Worm (Caenorhabditis elegans) whole organism, L4 larva: ENCODE data around the gene pap-3.
A peak's percentile ranks its signal among the peaks of the same experiment; 100 is the strongest.

Experiments used
- D1046.2 ChIP-seq: fragments of 200-800 bp; sonication (Bioruptor generic); IDR thresholded peaks from 2 replicates; pipeline ENCODE4 v1.3.6; 2022; ENCODE audit warnings: missing genetic modification characterization, missing compliant biosample characterization
- F37D6.2 ChIP-seq: sonication (generic microtip); optimal IDR thresholded peaks from 2 replicates; lab custom pipeline; 2016; ENCODE audit warnings: mild to moderate bottlenecking, missing genetic modification characterization, missing compliant biosample characterization
- Y48G9A.11 ChIP-seq: fragments of 200-800 bp; sonication (Bioruptor generic); IDR thresholded peaks from 2 replicates; pipeline ENCODE4 v1.3.6; 2022; ENCODE audit warnings: missing genetic modification reagents, missing genetic modification characterization, missing compliant biosample characterization
- Y5F2A.4 ChIP-seq: fragments of 200-800 bp; sonication (Bioruptor generic); optimal IDR thresholded peaks from 2 replicates; lab custom pipeline; 2018; ENCODE audit warnings: mild to moderate bottlenecking, missing genetic modification characterization, missing compliant biosample characterization
- ZK337.2 ChIP-seq: fragments of 200-800 bp; sonication (Bioruptor generic); IDR thresholded peaks from 2 replicates; pipeline ENCODE4 v1.3.6; 2022; ENCODE audit warnings: missing genetic modification reagents, missing genetic modification characterization, missing compliant biosample characterization
- aly-2 ChIP-seq: sonication (generic microtip); optimal IDR thresholded peaks from 2 replicates; lab custom pipeline; 2018; ENCODE audit warnings: missing biosample characterization, missing genetic modification characterization
- ceh-20 ChIP-seq: fragments of 200-800 bp; sonication (Bioruptor generic); IDR thresholded peaks from 2 replicates; pipeline ENCODE4 v1.3.6; 2022; ENCODE audit warnings: missing genetic modification reagents, missing genetic modification characterization, missing compliant biosample characterization
- ceh-44 ChIP-seq: fragments of 200-800 bp; sonication (Bioruptor generic); IDR thresholded peaks from 2 replicates; pipeline ENCODE4 v1.3.6; 2022; ENCODE audit warnings: missing genetic modification reagents, missing genetic modification characterization, missing compliant biosample characterization
- ceh-62 ChIP-seq: sonication (generic microtip); optimal IDR thresholded peaks from 2 replicates; lab custom pipeline; 2017; ENCODE audit warnings: missing biosample characterization, missing genetic modification characterization
- daf-16 ChIP-seq, 3 experiments: sonication (generic microtip); optimal IDR thresholded peaks; 2 replicates each; lab custom pipeline; 2016 to 2017; ENCODE audit warnings: missing genetic modification characterization in 3 of 3, missing genetic modification reagents in 3 of 3, mild to moderate bottlenecking in 2 of 3, missing compliant biosample characterization in 2 of 3, missing biosample characterization in 1 of 3, moderate library complexity in 1 of 3
- dmd-6 ChIP-seq: fragments of 200-800 bp; sonication (Bioruptor generic); IDR thresholded peaks from 2 replicates; pipeline ENCODE4 v1.3.6; 2022; ENCODE audit warnings: missing genetic modification reagents, missing genetic modification characterization, missing compliant biosample characterization
- duxl-1 ChIP-seq: sonication (generic microtip); optimal IDR thresholded peaks from 2 replicates; lab custom pipeline; 2016; ENCODE audit warnings: mild to moderate bottlenecking, missing genetic modification characterization, moderate library complexity, missing compliant biosample characterization; ENCODE audit not compliant: poor library complexity
- dve-1 ChIP-seq: sonication (generic microtip); optimal IDR thresholded peaks from 2 replicates; lab custom pipeline; 2017; ENCODE audit warnings: antibody characterized with exemption, mild to moderate bottlenecking, missing genetic modification characterization, missing compliant biosample characterization; ENCODE audit not compliant: insufficient read depth
- hlh-11 ChIP-seq: fragments of 200-800 bp; sonication (Bioruptor generic); optimal IDR thresholded peaks from 2 replicates; lab custom pipeline; 2018; ENCODE audit warnings: mild to moderate bottlenecking, missing genetic modification characterization, missing compliant biosample characterization
- hlh-30 ChIP-seq: sonication (generic microtip); optimal IDR thresholded peaks from 2 replicates; lab custom pipeline; 2017; ENCODE audit warnings: antibody characterized with exemption, mild to moderate bottlenecking, missing genetic modification characterization, missing compliant biosample characterization; ENCODE audit not compliant: insufficient read depth
- hmg-1.1 ChIP-seq: fragments of 200-800 bp; sonication (Bioruptor generic); IDR thresholded peaks from 2 replicates; pipeline ENCODE4 v1.3.6; 2022; ENCODE audit warnings: missing genetic modification reagents, missing genetic modification characterization, missing compliant biosample characterization
- lim-7 ChIP-seq: fragments of 200-800 bp; sonication (Bioruptor generic); IDR thresholded peaks from 2 replicates; pipeline ENCODE4 v1.3.6; 2022; ENCODE audit warnings: missing genetic modification characterization, missing compliant biosample characterization
- lin-39 ChIP-seq: fragments of 150-350 bp; optimal IDR thresholded peaks from 2 replicates; lab custom pipeline; 2014; ENCODE audit warnings: missing biosample characterization, missing genetic modification reagents, missing genetic modification characterization
- madf-9 ChIP-seq: fragments of 200-800 bp; sonication (Bioruptor generic); conservative IDR thresholded peaks from 2 replicates; pipeline ENCODE4 v1.3.6; 2022; ENCODE audit warnings: missing genetic modification reagents, missing genetic modification characterization, missing compliant biosample characterization
- mdl-1 ChIP-seq, 2 experiments: fragments of 150-350 bp in 1 of 2; sonication (generic microtip) in 1 of 2; optimal IDR thresholded peaks; 2 replicates each; lab custom pipeline; 2014 to 2017; ENCODE audit warnings: missing biosample characterization in 2 of 2, missing genetic modification characterization in 2 of 2
- mdt-29 ChIP-seq: fragments of 200-800 bp; sonication (Bioruptor generic); IDR thresholded peaks from 2 replicates; pipeline ENCODE4 v1.3.6; 2022; ENCODE audit warnings: missing genetic modification reagents, missing genetic modification characterization, missing compliant biosample characterization
- mes-2 ChIP-seq: sonication (generic microtip); optimal IDR thresholded peaks from 2 replicates; lab custom pipeline; 2016; ENCODE audit warnings: missing genotype, mild to moderate bottlenecking, missing genetic modification characterization, missing compliant biosample characterization; ENCODE audit not compliant: poor library complexity, severe bottlenecking
- mxl-3 ChIP-seq: fragments of 200-800 bp; sonication (Bioruptor generic); optimal IDR thresholded peaks from 2 replicates; lab custom pipeline; 2018; ENCODE audit warnings: mild to moderate bottlenecking, missing genetic modification characterization, missing compliant biosample characterization
- nhr-11 ChIP-seq: fragments of 150-350 bp; optimal IDR thresholded peaks from 2 replicates; lab custom pipeline; 2014; ENCODE audit warnings: missing biosample characterization, missing genetic modification characterization
- nhr-28 ChIP-seq: fragments of 150-350 bp; optimal IDR thresholded peaks from 2 replicates; lab custom pipeline; 2014; ENCODE audit warnings: missing biosample characterization, missing genetic modification characterization
- nhr-6 ChIP-seq: fragments of 150-350 bp; optimal IDR thresholded peaks from 2 replicates; lab custom pipeline; 2014; ENCODE audit warnings: missing biosample characterization, missing genetic modification characterization
- nhr-77 ChIP-seq: fragments of 150-350 bp; optimal IDR thresholded peaks from 2 replicates; lab custom pipeline; 2014; ENCODE audit warnings: missing biosample characterization, missing genetic modification characterization
- pha-4 ChIP-seq, 2 experiments: fragments of 150-350 bp in 1 of 2; fragments of 200-800 bp in 1 of 2; sonication (Bioruptor generic) in 1 of 2; IDR thresholded peaks in 1 of 2; optimal IDR thresholded peaks in 1 of 2; 2 replicates each; pipeline versions ENCODE4 v1.3.6 to Lab custom; 2014 to 2022; ENCODE audit warnings: missing genetic modification characterization in 2 of 2, missing genetic modification reagents in 2 of 2, missing biosample characterization in 1 of 2, missing compliant biosample characterization in 1 of 2
- php-3 ChIP-seq: fragments of 200-800 bp; sonication (Bioruptor generic); IDR thresholded peaks from 2 replicates; pipeline ENCODE4 v1.3.6; 2022; ENCODE audit warnings: missing genetic modification reagents, missing genetic modification characterization, missing compliant biosample characterization
- pqm-1 ChIP-seq: sonication (generic microtip); optimal IDR thresholded peaks from 2 replicates; lab custom pipeline; 2017; ENCODE audit warnings: missing biosample characterization, missing genetic modification characterization
- set-16 ChIP-seq: fragments of 200-800 bp; sonication (Bioruptor generic); IDR thresholded peaks from 2 replicates; pipeline ENCODE4 v1.3.6; 2022; ENCODE audit warnings: missing genetic modification reagents, missing genetic modification characterization, missing compliant biosample characterization
- snpc-4 ChIP-seq: fragments of 150-350 bp; optimal IDR thresholded peaks from 2 replicates; lab custom pipeline; 2014; ENCODE audit warnings: missing biosample characterization, missing genetic modification characterization
- tra-1 ChIP-seq: fragments of 200-800 bp; sonication (Bioruptor generic); IDR thresholded peaks from 2 replicates; pipeline ENCODE4 v1.3.6; 2022; ENCODE audit warnings: missing genetic modification reagents, missing genetic modification characterization, missing compliant biosample characterization
- unc-130 ChIP-seq: sonication (generic microtip); optimal IDR thresholded peaks from 2 replicates; lab custom pipeline; 2016; ENCODE audit warnings: missing genetic modification reagents, missing genetic modification characterization, missing compliant biosample characterization
- unc-39 ChIP-seq: sonication (generic microtip); optimal IDR thresholded peaks from 2 replicates; lab custom pipeline; 2017; ENCODE audit warnings: missing biosample characterization, missing genetic modification characterization
- unc-62 ChIP-seq, 3 experiments: fragments of 150-350 bp in 1 of 3; sonication (generic microtip); optimal IDR thresholded peaks in 2 of 3; peaks in 1 of 3; 1 replicate in 1 of 3; 2 replicates in 2 of 3; lab custom pipeline; 2014 to 2017; ENCODE audit warnings: missing biosample characterization in 3 of 3, missing genetic modification characterization in 3 of 3, missing genetic modification reagents in 3 of 3, missing genotype in 1 of 3
- vab-7 ChIP-seq: fragments of 200-800 bp; sonication (Bioruptor generic); IDR thresholded peaks from 2 replicates; pipeline ENCODE4 v1.3.6; 2022; ENCODE audit warnings: missing genetic modification reagents, missing genetic modification characterization, missing compliant biosample characterization
- zfp-3 ChIP-seq: fragments of 200-800 bp; sonication (Bioruptor generic); conservative IDR thresholded peaks from 2 replicates; pipeline ENCODE4 v1.3.6; 2022; ENCODE audit warnings: missing genetic modification reagents, missing genetic modification characterization, missing compliant biosample characterization
- zip-2 ChIP-seq: fragments of 150-350 bp; optimal IDR thresholded peaks from 2 replicates; lab custom pipeline; 2014; ENCODE audit warnings: missing biosample characterization, missing genetic modification characterization
- ztf-7 ChIP-seq: fragments of 150-350 bp; optimal IDR thresholded peaks from 2 replicates; lab custom pipeline; 2014; ENCODE audit warnings: missing biosample characterization, missing genetic modification characterization

Gene pap-3

DNA sequence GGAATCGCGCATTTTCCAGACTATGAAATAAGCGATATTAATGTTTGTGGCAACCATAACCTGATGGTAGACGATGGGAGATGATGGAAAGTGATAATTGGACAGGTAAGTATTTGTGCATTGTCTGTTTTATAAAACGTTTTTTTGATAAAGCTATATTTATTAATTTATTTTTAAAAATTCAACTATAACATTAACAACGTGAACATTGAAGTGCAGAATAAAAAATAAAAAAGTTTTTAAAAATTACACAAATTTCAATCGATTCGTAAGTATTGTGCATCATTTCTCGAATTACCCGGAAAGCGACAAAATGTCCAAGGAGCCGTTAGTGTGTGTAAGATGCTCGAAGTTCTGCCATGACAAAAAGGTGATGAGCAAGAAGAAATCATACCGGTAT lies 10.1 kb downstream of the pap-3 start, which contains the start of gene jmjd-1.1 (continued):
- TF ChIP-seq mes-2 (tag; lab: Kevin White, UChicago) = no peak

- TF ChIP-seq pqm-1 (tag; lab: Kevin White, UChicago) (peak; percentile 3), duxl-1 (tag; lab: Kevin White, UChicago) (no peak), lim-7 (GFP tag; lab: Robert Waterston, UW) (no peak)
Observed at ce11 chrII:11802451-11802850, 13.9 kb downstream of the pap-3 start, which contains the start of gene F43G6.17. Gene F43G6.17, plus strand, starts transcription at chrII:11802751.

ce11 chrII:11798737-11799136 lies 17.6 kb downstream of the pap-3 start, which contains the start of gene hda-5:
Gene hda-5, plus strand, starts transcription at chrII:11799037.
- TF ChIP-seq lin-39 (no peak), unc-62 (GFP tag; optimal IDR thresholded peaks at IDR 0.05 in 1 of 2; lab: Kevin White, UChicago) (peak in 1 of 2 experiments; percentile 11), unc-62 (tag; optimal IDR thresholded peaks at IDR 0.05; lab: Kevin White, UChicago) (no peak), ceh-44 (GFP tag; lab: Robert Waterston, UW) (no peak), mdt-29 (no peak), mdl-1 (tag; optimal IDR thresholded peaks at IDR 0.05; lab: Kevin White, UChicago) (no peak), tra-1 (GFP tag; lab: Robert Waterston, UW) (no peak), vab-7 (GFP tag; lab: Robert Waterston, UW) (no peak), ZK337.2 (GFP tag; lab: Robert Waterston, UW) (no peak)
- TF ChIP-seq, all 104 proteins: peak for 1

DNA sequence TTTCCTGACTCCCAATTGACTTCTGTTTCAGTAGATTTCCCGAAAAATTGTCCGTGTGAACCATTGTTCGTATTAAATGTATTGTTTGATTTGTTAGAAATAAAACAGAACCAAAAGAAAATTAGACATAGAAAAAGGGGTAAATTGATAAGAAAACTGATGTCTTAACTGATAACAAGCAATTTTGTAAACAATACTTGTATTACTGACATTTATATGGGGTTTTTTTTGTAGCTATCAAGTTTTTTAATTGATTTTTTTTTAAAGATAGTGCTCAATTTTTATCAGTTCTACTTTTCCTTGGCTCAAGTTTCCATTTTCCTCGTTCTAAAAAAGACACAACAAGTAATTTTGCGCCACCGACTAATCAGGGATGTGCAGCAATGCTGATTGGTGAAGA lies 19.2 kb downstream of the pap-3 start:
- TF ChIP-seq tra-1 (GFP tag; lab: Robert Waterston, UW) (no peak), dve-1 (tag; lab: Kevin White, UChicago) (peak; percentile 68), daf-16 (GFP tag; optimal IDR thresholded peaks at IDR 0.05; lab: Kevin White, UChicago) (peak in 1 of 2 experiments; percentile 16), daf-16 (tag; optimal IDR thresholded peaks at IDR 0.05; lab: Kevin White, UChicago) (peak; percentile 82), nhr-11 (no peak), nhr-28 (tag; lab: Kevin White, UChicago) (peak; percentile 76), ZK337.2 (GFP tag; lab: Robert Waterston, UW) (no peak), Y48G9A.11 (no peak), hmg-1.1 (GFP tag; lab: Robert Waterston, UW) (no peak), dmd-6 (GFP tag; lab: Robert Waterston, UW) (peak; percentile 29), pqm-1 (tag; lab: Kevin White, UChicago) (peak; percentile 54), mxl-3 (GFP tag; lab: Kevin White, UChicago) (no peak), hlh-11 (tag; lab: Kevin White, UChicago) (peak; percentile 52), aly-2 (tag; lab: Kevin White, UChicago) (no peak), php-3 (peak; percentile 76)

DNA sequence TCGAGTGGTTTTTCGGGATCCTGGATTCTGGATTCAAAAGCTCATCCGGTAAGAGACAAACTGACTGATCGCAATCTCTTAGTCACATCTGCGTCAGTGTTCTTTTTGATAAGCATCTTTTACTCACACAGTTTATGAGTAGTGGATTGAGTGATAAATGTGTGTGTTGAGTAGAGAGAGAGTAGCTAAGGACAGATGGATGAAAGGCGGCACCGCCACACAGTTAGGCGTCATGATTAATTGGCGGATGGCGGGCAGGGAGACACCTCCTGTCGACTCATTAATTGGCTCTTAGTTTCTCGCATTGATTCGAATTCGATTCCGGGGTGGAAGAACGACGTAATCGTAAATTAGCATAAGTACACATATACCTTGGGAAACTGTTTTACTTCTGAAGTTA lies 22.0 kb downstream of the pap-3 start:
- TF ChIP-seq ztf-7 (tag; lab: Kevin White, UChicago) (no peak), nhr-6 (tag; lab: Kevin White, UChicago) (peak; percentile 3), ceh-62 (tag; lab: Kevin White, UChicago) (no peak), zfp-3 (no peak)
- TF ChIP-seq, all 104 proteins: peak for 1

DNA sequence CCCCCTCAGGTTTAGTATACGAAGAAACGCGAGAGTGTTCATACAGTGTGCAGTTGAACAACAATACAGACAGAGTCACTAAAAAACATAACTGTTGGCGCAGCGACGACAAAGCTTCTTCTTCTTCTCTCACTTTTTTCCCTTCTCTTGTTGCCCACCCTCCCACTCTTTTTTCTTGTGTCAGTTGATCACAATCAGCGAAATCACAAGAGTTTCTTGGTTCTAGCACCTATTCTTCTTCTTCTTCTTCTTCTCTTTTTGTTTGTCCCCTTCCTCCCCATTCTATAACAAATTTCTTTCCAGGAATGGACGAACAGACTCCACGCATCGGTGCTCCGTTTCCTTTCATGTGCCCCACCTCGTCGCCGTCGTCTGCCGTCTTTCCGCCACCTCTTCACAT lies 25.9 kb downstream of the pap-3 start, which contains the start of gene F43G6.4:
TSS of gene F43G6.4 (plus strand) at position 301 of the 400 bp plus-strand sequence.
- no peak for TF ChIP-seq hlh-30 (tag; lab: Kevin White, UChicago)
- TF ChIP-seq ceh-20 (GFP tag; lab: Robert Waterston, UW) = no peak
- TF ChIP-seq pha-4 (GFP tag; IDR thresholded peaks at IDR 0.05; lab: Robert Waterston, UW) = no peak
- TF ChIP-seq pha-4 (tag; optimal IDR thresholded peaks at IDR 0.05; lab: Kevin White, UChicago) = no peak
- TF ChIP-seq snpc-4 = no peak
- TF ChIP-seq unc-39 (tag; lab: Kevin White, UChicago) = no peak
- no peak for TF ChIP-seq Y5F2A.4 (GFP tag; lab: Kevin White, UChicago)
- TF ChIP-seq unc-62 (GFP tag; optimal IDR thresholded peaks at IDR 0.05 in 1 of 2; lab: Kevin White, UChicago) = no peak
- no peak for TF ChIP-seq unc-62 (tag; optimal IDR thresholded peaks at IDR 0.05; lab: Kevin White, UChicago)
- TF ChIP-seq zip-2 (tag; lab: Kevin White, UChicago) = no peak
- no peak for TF ChIP-seq madf-9 (GFP tag; lab: Robert Waterston, UW)
- TF ChIP-seq set-16 (GFP tag; lab: Robert Waterston, UW) = no peak
- no peak for TF ChIP-seq F37D6.2 (tag; lab: Kevin White, UChicago)
- TF ChIP-seq unc-130 (GFP tag; lab: Kevin White, UChicago) = no peak
- TF ChIP-seq ztf-7 (tag; lab: Kevin White, UChicago) = no peak
- no peak for TF ChIP-seq zfp-3
- TF ChIP-seq nhr-77 (tag; lab: Kevin White, UChicago) = no peak
- TF ChIP-seq D1046.2 = no peak
